Worm (Caenorhabditis elegans) whole organism, L4/young adult: Measurements from ENCODE around the gene cct-2.

ENCODE experiments used
- dao-5 ChIP-seq: sonication (generic microtip); optimal IDR thresholded peaks from 2 replicates; lab custom pipeline; 2016; ENCODE audit warnings: missing genotype, missing genetic modification characterization, moderate library complexity, missing compliant biosample characterization
- him-1 ChIP-seq: sonication (generic microtip); optimal IDR thresholded peaks from 2 replicates; lab custom pipeline; 2016; ENCODE audit warnings: missing genotype, missing genetic modification reagents, missing genetic modification characterization, missing compliant biosample characterization

ce11 chrII:8898582-8899356 is 28.8 kb upstream of the cct-2 start:
- TF ChIP-seq him-1 (tag; lab: Kevin White, UChicago) (no peak), dao-5 (tag; lab: Kevin White, UChicago) (no peak)
